Fruit fly (Drosophila melanogaster) whole organism, adult: ENCODE results near the gene CtsL4.

Experiments used
- CG11617 ChIP-seq: fragments of 200-800 bp; sonication (Bioruptor generic); optimal IDR thresholded peaks from 2 replicates; lab custom pipeline; 2017; ENCODE audit warnings: mild to moderate bottlenecking, missing biosample characterization, missing genetic modification reagents, missing genetic modification characterization
- CG1620 ChIP-seq: fragments of 200-800 bp; sonication (Bioruptor generic); optimal IDR thresholded peaks from 2 replicates; lab custom pipeline; 2016; ENCODE audit warnings: missing biosample characterization, missing genetic modification characterization
- CG5204 ChIP-seq: fragments of 200-800 bp; sonication (Bioruptor generic); optimal IDR thresholded peaks from 2 replicates; lab custom pipeline; 2016; ENCODE audit warnings: missing biosample characterization, missing genetic modification characterization
- CG7101 ChIP-seq: fragments of 200-800 bp; sonication (Bioruptor generic); optimal IDR thresholded peaks from 2 replicates; lab custom pipeline; 2018; ENCODE audit warnings: missing biosample characterization, mild to moderate bottlenecking, missing genetic modification characterization, moderate library complexity
- Hr96 ChIP-seq: fragments of 200-800 bp; sonication (Bioruptor generic); optimal IDR thresholded peaks from 2 replicates; lab custom pipeline; 2016; ENCODE audit warnings: missing biosample characterization, missing genetic modification characterization
- Mnt ChIP-seq: fragments of 200-800 bp; sonication (Bioruptor generic); optimal IDR thresholded peaks from 2 replicates; lab custom pipeline; 2016; ENCODE audit warnings: missing biosample characterization, mild to moderate bottlenecking, missing genetic modification characterization
- bab1 ChIP-seq: fragments of 200-800 bp; sonication (Bioruptor generic); optimal IDR thresholded peaks from 3 replicates; lab custom pipeline; 2019; ENCODE audit warnings: missing biosample characterization, mild to moderate bottlenecking, missing genetic modification characterization, moderate library complexity
- cic ChIP-seq: fragments of 200-800 bp; sonication (Bioruptor generic); optimal IDR thresholded peaks from 2 replicates; lab custom pipeline; 2017; ENCODE audit warnings: missing biosample characterization, mild to moderate bottlenecking, missing genetic modification characterization, moderate library complexity
- kay ChIP-seq: fragments of 200-800 bp; sonication (Bioruptor generic); peaks from one replicate; lab custom pipeline; 2016; ENCODE audit warnings: missing biosample characterization, missing genetic modification characterization, borderline replicate concordance
- pad ChIP-seq: fragments of 200-800 bp; sonication (Bioruptor generic); optimal IDR thresholded peaks from 3 replicates; lab custom pipeline; 2017; ENCODE audit warnings: missing biosample characterization, missing genetic modification characterization, mild to moderate bottlenecking, moderate library complexity, missing genetic modification reagents
- toe ChIP-seq: fragments of 200-800 bp; sonication (Bioruptor generic); optimal IDR thresholded peaks from 2 replicates; lab custom pipeline; 2016; ENCODE audit warnings: missing biosample characterization, missing genetic modification characterization

DNA sequence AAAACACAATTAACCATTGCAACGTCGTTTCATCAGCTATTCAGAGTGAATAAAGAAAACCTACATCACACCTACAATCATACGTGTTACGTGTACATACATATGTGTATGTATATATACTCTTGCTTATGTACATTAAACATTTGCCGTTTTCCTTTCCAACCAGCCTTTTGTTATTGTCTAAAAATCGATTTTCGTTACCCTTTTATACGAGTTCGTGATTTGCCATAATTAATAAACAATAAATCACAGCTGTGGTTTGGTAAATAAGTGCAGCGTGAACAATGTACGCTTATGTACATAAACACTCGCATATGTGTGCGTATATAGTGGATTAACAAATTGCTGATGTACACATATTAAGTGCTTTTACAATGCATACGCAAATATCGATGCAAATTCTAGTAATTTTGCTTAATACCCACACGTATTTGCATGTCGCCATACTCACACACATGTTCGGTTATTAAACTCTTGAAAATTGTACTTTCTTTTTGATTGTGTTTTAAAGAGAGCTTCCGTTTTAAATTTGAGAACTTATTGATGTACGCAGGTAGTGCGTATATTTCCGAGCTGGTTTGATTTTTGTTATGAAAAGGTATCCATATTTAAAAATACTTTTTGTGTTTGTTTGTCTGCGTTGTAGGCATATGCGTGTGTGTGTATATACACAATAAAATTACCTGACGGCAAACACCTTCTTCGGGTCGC lies 40.6 kb upstream of the CtsL4 start:
- TF ChIP-seq CG5204 (no peak), Hr96 (GFP tag; lab: Kevin White, UChicago) (no peak), pad (GFP tag; lab: Kevin White, UChicago) (no peak), bab1 (GFP tag; lab: Kevin White, UChicago) (no peak), CG1620 (GFP tag; lab: Kevin White, UChicago) (no peak), CG11617 (GFP tag; lab: Kevin White, UChicago) (no peak), CG7101 (tag; lab: Kevin White, UChicago) (no peak), Mnt (peak; percentile 65), cic (GFP tag; lab: Kevin White, UChicago) (peak; percentile 59), toe (no peak), kay (GFP tag; lab: Kevin White, UChicago) (peak; percentile 99)
